Fruit fly (Drosophila melanogaster) whole organism, embryonic: Measurements from ENCODE around the gene Boh1.

ENCODE experiments used
- Atf6 ChIP-seq: fragments of 200-800 bp; sonication (Bioruptor generic); IDR thresholded peaks from 2 replicates; pipeline ENCODE4 v1.3.6; 2022; ENCODE audit warnings: missing biosample characterization, missing genetic modification characterization
- CG10543 ChIP-seq: fragments of 200-800 bp; sonication (Bioruptor generic); optimal IDR thresholded peaks from 3 replicates; lab custom pipeline; 2017; ENCODE audit warnings: missing biosample characterization, mild to moderate bottlenecking, missing genetic modification characterization, moderate library complexity
- CG11085 ChIP-seq: fragments of 200-800 bp; sonication (Bioruptor generic); IDR thresholded peaks from 2 replicates; pipeline ENCODE4 v1.3.6; 2022; ENCODE audit warnings: missing biosample characterization, missing genetic modification characterization
- CG12769 ChIP-seq: fragments of 200-800 bp; sonication (Bioruptor generic); optimal IDR thresholded peaks from 2 replicates; lab custom pipeline; 2019; ENCODE audit warnings: missing biosample characterization, mild to moderate bottlenecking, missing genetic modification characterization, moderate library complexity
- CG13287 ChIP-seq: fragments of 200-800 bp; sonication (Bioruptor generic); IDR thresholded peaks from 2 replicates; pipeline ENCODE4 v1.3.6; 2022; ENCODE audit warnings: missing biosample characterization, missing genetic modification characterization; ENCODE audit not compliant: partially characterized antibody
- CG13894 ChIP-seq: fragments of 200-800 bp; sonication (Bioruptor generic); optimal IDR thresholded peaks from 3 replicates; lab custom pipeline; 2018; ENCODE audit warnings: missing biosample characterization, mild to moderate bottlenecking, missing genetic modification characterization, moderate library complexity
- CG15514 ChIP-seq: fragments of 200-800 bp; sonication (Bioruptor generic); optimal IDR thresholded peaks from 3 replicates; lab custom pipeline; 2017; ENCODE audit warnings: missing biosample characterization, missing genetic modification characterization, mild to moderate bottlenecking, moderate library complexity, missing genetic modification reagents
- CG17829 ChIP-seq: fragments of 200-800 bp; optimal IDR thresholded peaks from 2 replicates; lab custom pipeline; 2019; ENCODE audit warnings: missing biosample characterization, mild to moderate bottlenecking, missing genetic modification characterization, moderate library complexity
- CG2199 ChIP-seq: fragments of 200-800 bp; sonication (Bioruptor generic); IDR thresholded peaks from 3 replicates; pipeline ENCODE4 v1.3.6; 2022; ENCODE audit warnings: missing biosample characterization, missing genetic modification characterization
- CG2875 ChIP-seq: fragments of 200-800 bp; sonication (Bioruptor generic); optimal IDR thresholded peaks from 2 replicates; lab custom pipeline; 2017; ENCODE audit warnings: missing biosample characterization, mild to moderate bottlenecking, missing genetic modification characterization, missing genetic modification reagents
- CG2889 ChIP-seq: fragments of 200-800 bp; sonication (Bioruptor generic); IDR thresholded peaks from 3 replicates; pipeline ENCODE4 v1.3.6; 2022; ENCODE audit warnings: missing biosample characterization, missing genetic modification characterization
- CG34224 ChIP-seq: fragments of 200-800 bp; sonication (Bioruptor generic); IDR thresholded peaks from 3 replicates; pipeline ENCODE4 v1.3.6; 2022; ENCODE audit warnings: missing biosample characterization, missing genetic modification characterization; ENCODE audit not compliant: partially characterized antibody
- CG34376 ChIP-seq: fragments of 200-800 bp; sonication (Bioruptor generic); optimal IDR thresholded peaks from 2 replicates; lab custom pipeline; 2018; ENCODE audit warnings: missing biosample characterization, mild to moderate bottlenecking, missing genetic modification characterization
- CG43689 ChIP-seq: fragments of 200-800 bp; sonication (Bioruptor generic); IDR thresholded peaks from 2 replicates; pipeline ENCODE4 v1.3.6; 2022; ENCODE audit warnings: missing biosample characterization, missing genetic modification characterization
- CG4707 ChIP-seq: fragments of 200-800 bp; sonication (Bioruptor generic); optimal IDR thresholded peaks from 2 replicates; lab custom pipeline; 2018; ENCODE audit warnings: missing biosample characterization, mild to moderate bottlenecking, missing genetic modification characterization, moderate library complexity
- CG6175 ChIP-seq: fragments of 200-800 bp; sonication (Bioruptor generic); IDR thresholded peaks from 3 replicates; pipeline ENCODE4 v1.3.6; 2022; ENCODE audit warnings: missing biosample characterization, missing genetic modification characterization
- CoRest ChIP-seq: fragments of 200-800 bp; sonication (Bioruptor generic); optimal IDR thresholded peaks from 3 replicates; lab custom pipeline; 2018; ENCODE audit warnings: missing biosample characterization, mild to moderate bottlenecking, missing genetic modification characterization, moderate library complexity
- Deaf1 ChIP-seq: fragments of 200-800 bp; optimal IDR thresholded peaks from 3 replicates; lab custom pipeline; 2019; ENCODE audit warnings: missing biosample characterization, mild to moderate bottlenecking, missing genetic modification characterization, moderate library complexity
- Dip3 ChIP-seq: fragments of 200-800 bp; sonication (Bioruptor generic); optimal IDR thresholded peaks from 3 replicates; lab custom pipeline; 2016; ENCODE audit warnings: missing biosample characterization, missing genetic modification characterization
- E2f2 ChIP-seq: fragments of 200-800 bp; sonication (Bioruptor generic); IDR thresholded peaks from 2 replicates; pipeline ENCODE4 v1.3.6; 2022; ENCODE audit warnings: missing biosample characterization, missing genetic modification characterization
- HHEX ChIP-seq: fragments of 200-800 bp; sonication (Bioruptor generic); optimal IDR thresholded peaks from 3 replicates; lab custom pipeline; 2017; ENCODE audit warnings: missing biosample characterization, mild to moderate bottlenecking, missing genetic modification characterization, missing genetic modification reagents
- Hey ChIP-seq: fragments of 200-800 bp; sonication (Bioruptor generic); optimal IDR thresholded peaks from 3 replicates; lab custom pipeline; 2018; ENCODE audit warnings: missing biosample characterization, mild to moderate bottlenecking, missing genetic modification characterization
- Hmr ChIP-seq: fragments of 200-800 bp; sonication (Bioruptor generic); optimal IDR thresholded peaks from 3 replicates; lab custom pipeline; 2017; ENCODE audit warnings: mild to moderate bottlenecking, missing biosample characterization, missing genetic modification reagents, missing genetic modification characterization
- Jarid2 ChIP-seq: fragments of 200-800 bp; sonication (Bioruptor generic); optimal IDR thresholded peaks from 3 replicates; lab custom pipeline; 2017; ENCODE audit warnings: mild to moderate bottlenecking, missing biosample characterization, missing genetic modification reagents, missing genetic modification characterization
- Meics ChIP-seq: fragments of 200-800 bp; sonication (Bioruptor generic); optimal IDR thresholded peaks from 2 replicates; lab custom pipeline; 2017; ENCODE audit warnings: missing biosample characterization, mild to moderate bottlenecking, missing genetic modification characterization
- NFAT ChIP-seq: fragments of 200-800 bp; sonication (Bioruptor generic); IDR thresholded peaks from 2 replicates; pipeline ENCODE4 v1.3.6; 2022; ENCODE audit warnings: missing biosample characterization, missing genetic modification characterization
- Usf ChIP-seq: fragments of 200-800 bp; sonication (Bioruptor generic); optimal IDR thresholded peaks from 2 replicates; lab custom pipeline; 2017; ENCODE audit warnings: missing genotype, missing biosample characterization, missing genetic modification characterization
- az2 ChIP-seq: fragments of 200-800 bp; sonication (Bioruptor generic); optimal IDR thresholded peaks from 3 replicates; lab custom pipeline; 2016; ENCODE audit warnings: missing biosample characterization, missing genetic modification characterization
- br ChIP-seq: fragments of >200 bp; optimal IDR thresholded peaks from 2 replicates; lab custom pipeline; 2017
- chm ChIP-seq: fragments of 200-800 bp; sonication (Bioruptor generic); IDR thresholded peaks from 2 replicates; pipeline ENCODE4 v1.3.6; 2022; ENCODE audit warnings: missing biosample characterization, missing genetic modification characterization
- dati ChIP-seq: fragments of 200-800 bp; sonication (Bioruptor generic); IDR thresholded peaks from 2 replicates; pipeline ENCODE4 v1.3.6; 2022; ENCODE audit warnings: missing biosample characterization, missing genetic modification characterization
- exex ChIP-seq: fragments of 200-800 bp; sonication (Bioruptor generic); optimal IDR thresholded peaks from 4 replicates; lab custom pipeline; 2018; ENCODE audit warnings: missing biosample characterization, mild to moderate bottlenecking, missing genetic modification characterization, moderate library complexity
- gro ChIP-seq: fragments of 200-800 bp; sonication (Bioruptor generic); optimal IDR thresholded peaks from 2 replicates; lab custom pipeline; 2016; ENCODE audit warnings: missing biosample characterization, missing genetic modification characterization
- her ChIP-seq: fragments of 200-800 bp; sonication (Bioruptor generic); optimal IDR thresholded peaks from 2 replicates; lab custom pipeline; 2016; ENCODE audit warnings: missing biosample characterization, missing genetic modification characterization
- ken ChIP-seq: fragments of 200-800 bp; sonication (Bioruptor generic); IDR thresholded peaks from 3 replicates; pipeline ENCODE4 v1.3.6; 2022; ENCODE audit warnings: missing biosample characterization, missing genetic modification characterization
- knrl ChIP-seq: fragments of 200-800 bp; sonication (Bioruptor generic); IDR thresholded peaks from 3 replicates; pipeline ENCODE4 v1.3.6; 2022; ENCODE audit warnings: missing biosample characterization, missing genetic modification characterization; ENCODE audit not compliant: partially characterized antibody
- lab ChIP-seq: fragments of 200-800 bp; sonication (Bioruptor generic); optimal IDR thresholded peaks from 3 replicates; lab custom pipeline; 2017; ENCODE audit warnings: missing biosample characterization, missing genetic modification characterization, mild to moderate bottlenecking, moderate library complexity, missing genetic modification reagents
- mirr ChIP-seq: fragments of 200-800 bp; sonication (Bioruptor generic); optimal IDR thresholded peaks from 3 replicates; lab custom pipeline; 2018; ENCODE audit warnings: missing biosample characterization, mild to moderate bottlenecking, missing genetic modification characterization
- nerfin-2 ChIP-seq: fragments of 200-800 bp; sonication (Bioruptor generic); IDR thresholded peaks from 2 replicates; pipeline ENCODE4 v1.3.6; 2022; ENCODE audit warnings: missing biosample characterization, missing genetic modification characterization; ENCODE audit not compliant: partially characterized antibody
- nom ChIP-seq: fragments of 200-800 bp; sonication (Bioruptor generic); optimal IDR thresholded peaks from 2 replicates; lab custom pipeline; 2017; ENCODE audit warnings: missing biosample characterization, missing genetic modification characterization, mild to moderate bottlenecking, moderate library complexity, missing genetic modification reagents
- rib ChIP-seq: fragments of 200-800 bp; sonication (Bioruptor generic); IDR thresholded peaks from 2 replicates; pipeline ENCODE4 v1.3.6; 2022; ENCODE audit warnings: missing biosample characterization, missing genetic modification characterization
- schlank ChIP-seq: fragments of 200-800 bp; sonication (Bioruptor generic); optimal IDR thresholded peaks from 2 replicates; lab custom pipeline; 2018; ENCODE audit warnings: missing biosample characterization, mild to moderate bottlenecking, missing genetic modification characterization
- sens ChIP-seq: fragments of 200-800 bp; sonication (Bioruptor generic); peaks from one replicate; lab custom pipeline; 2016; ENCODE audit warnings: missing biosample characterization, missing genetic modification characterization
- trh ChIP-seq: fragments of 200-800 bp; sonication (Bioruptor generic); optimal IDR thresholded peaks from 2 replicates; lab custom pipeline; 2016; ENCODE audit warnings: missing biosample characterization, missing genetic modification characterization
- wek ChIP-seq: fragments of 200-800 bp; sonication (Bioruptor generic); optimal IDR thresholded peaks from 3 replicates; lab custom pipeline; 2018; ENCODE audit warnings: missing biosample characterization, mild to moderate bottlenecking, missing genetic modification characterization, moderate library complexity

Gene Boh1

dm6 chr3R:27925971-27926533 is 6.8 kb upstream of the Boh1 start (continued):
- TF ChIP-seq br (lab: Kevin White, UChicago): no peak
- TF ChIP-seq CoRest (tag; lab: Kevin White, UChicago): peak; percentile 22
- no peak for TF ChIP-seq Atf6
- peak; percentile 24 for TF ChIP-seq exex (tag; lab: Kevin White, UChicago)
- no peak for TF ChIP-seq nerfin-2 (GFP tag; lab: Robert Waterston, UW)
- TF ChIP-seq CG2875 (GFP tag; lab: Kevin White, UChicago): no peak
- no peak for TF ChIP-seq CG4707 (GFP tag; lab: Kevin White, UChicago)
- TF ChIP-seq CG17829: no peak
- no peak for TF ChIP-seq NFAT
- TF ChIP-seq az2: no peak
- no peak for TF ChIP-seq CG11085 (GFP tag; lab: Robert Waterston, UW)
- no peak for TF ChIP-seq Dip3
- no peak for TF ChIP-seq E2f2 (GFP tag; lab: Robert Waterston, UW)
- TF ChIP-seq, all 482 proteins: peak for 11

dm6 chr3R:27925000-27925970 is 6.0 kb upstream of the Boh1 start, which contains the start of gene mino:
Gene mino, plus strand, starts transcription at chr3R:27925191.
- TF ChIP-seq CG2889 (GFP tag; lab: Robert Waterston, UW) (no peak), sens (GFP tag; lab: Kevin White, UChicago) (peak; percentile 45), schlank (tag; lab: Kevin White, UChicago) (peak; percentile 3), gro (GFP tag; lab: Kevin White, UChicago) (peak; percentile 11), lab (peak; percentile 21), exex (tag; lab: Kevin White, UChicago) (peak; percentile 92), nom (GFP tag; lab: Kevin White, UChicago) (peak; percentile 94), her (GFP tag; lab: Kevin White, UChicago) (no peak), CG13287 (0 out of 2 replicates have a peak, but pooled peaks have one; percentile 19), CG12769 (tag; lab: Kevin White, UChicago) (peak; percentile 23), CG15514 (GFP tag; lab: Kevin White, UChicago) (peak; percentile 68), Deaf1 (tag; lab: Kevin White, UChicago) (peak; percentile 93), CG13894 (tag; lab: Kevin White, UChicago) (peak; percentile 99), knrl (GFP tag; lab: Robert Waterston, UW) (0 out of 3 replicates have a peak, but pooled peaks have one; percentile 11), CG43689 (GFP tag; lab: Robert Waterston, UW) (0 out of 2 replicates have a peak, but pooled peaks have one; percentile 6), wek (GFP tag; lab: Kevin White, UChicago) (no peak), E2f2 (GFP tag; lab: Robert Waterston, UW) (no peak), dati (0 out of 2 replicates have a peak, but pooled peaks have one; percentile 26), rib (GFP tag; lab: Robert Waterston, UW) (peak; percentile 33; the same call in 1 of the 2 replicates), Hey (tag; lab: Kevin White, UChicago) (no peak), CG34376 (peak; percentile 80), trh (GFP tag; lab: Kevin White, UChicago) (no peak), Hmr (GFP tag; lab: Kevin White, UChicago) (peak; percentile 4), CG10543 (GFP tag; lab: Kevin White, UChicago) (peak; percentile 83), chm (GFP tag; lab: Robert Waterston, UW) (no peak), CG34224 (0 out of 3 replicates have a peak, but pooled peaks have one; percentile 16), Usf (no peak), HHEX (peak; percentile 16), CG2199 (GFP tag; lab: Robert Waterston, UW) (0 out of 3 replicates have a peak, but pooled peaks have one; percentile 40), mirr (GFP tag; lab: Kevin White, UChicago) (peak; percentile 15), CG6175 (GFP tag; lab: Robert Waterston, UW) (0 out of 3 replicates have a peak, but pooled peaks have one; percentile 50), Jarid2 (GFP tag; lab: Kevin White, UChicago) (peak; percentile 17), Dip3 (no peak), ken (0 out of 3 replicates have a peak, but pooled peaks have one; percentile 21), Meics (GFP tag; lab: Kevin White, UChicago) (peak; percentile 24)
